Fruit fly (Drosophila melanogaster) whole organism, prepupa: Measurements from ENCODE around the gene slpr.

Source experiments
- Blimp-1 ChIP-seq: fragments of 200-800 bp; sonication (Bioruptor generic); optimal IDR thresholded peaks from 3 replicates; lab custom pipeline; 2017; ENCODE audit warnings: missing biosample characterization, missing genetic modification characterization, mild to moderate bottlenecking, moderate library complexity, missing genetic modification reagents
- CG10631 ChIP-seq: fragments of 200-800 bp; sonication (Bioruptor generic); optimal IDR thresholded peaks from 2 replicates; lab custom pipeline; 2016; ENCODE audit warnings: missing biosample characterization, missing genetic modification characterization
- CG10669 ChIP-seq: fragments of 200-800 bp; sonication (Bioruptor generic); optimal IDR thresholded peaks from 3 replicates; lab custom pipeline; 2018; ENCODE audit warnings: missing biosample characterization, mild to moderate bottlenecking, missing genetic modification characterization, moderate library complexity
- CG11294 ChIP-seq: fragments of 200-800 bp; sonication (Bioruptor generic); IDR thresholded peaks from 2 replicates; pipeline ENCODE4 v1.3.6; 2022; ENCODE audit warnings: missing biosample characterization, missing genetic modification characterization
- CG11762 ChIP-seq: fragments of 200-800 bp; sonication (Bioruptor generic); optimal IDR thresholded peaks from 3 replicates; lab custom pipeline; 2016; ENCODE audit warnings: missing biosample characterization, missing genetic modification characterization; ENCODE audit not compliant: insufficient read depth
- CG11902 ChIP-seq: fragments of 200-800 bp; sonication (Bioruptor generic); optimal IDR thresholded peaks from 3 replicates; lab custom pipeline; 2016; ENCODE audit warnings: missing biosample characterization, missing genetic modification characterization
- CG15336 ChIP-seq: fragments of 200-800 bp; sonication (Bioruptor generic); IDR thresholded peaks from 2 replicates; pipeline ENCODE4 v1.3.6; 2022; ENCODE audit warnings: missing biosample characterization, missing genetic modification characterization
- CG16779 ChIP-seq: fragments of 200-800 bp; sonication (Bioruptor generic); optimal IDR thresholded peaks from 3 replicates; lab custom pipeline; 2017; ENCODE audit warnings: missing biosample characterization, mild to moderate bottlenecking, missing genetic modification characterization
- CG3032 ChIP-seq: fragments of 200-800 bp; optimal IDR thresholded peaks from 2 replicates; lab custom pipeline; 2019; ENCODE audit warnings: missing biosample characterization, mild to moderate bottlenecking, missing genetic modification characterization, moderate library complexity
- CG31627 ChIP-seq: fragments of 200-800 bp; sonication (Bioruptor generic); optimal IDR thresholded peaks from 3 replicates; lab custom pipeline; 2016; ENCODE audit warnings: missing biosample characterization, missing genetic modification characterization
- CG32006 ChIP-seq: fragments of 200-800 bp; sonication (Bioruptor generic); optimal IDR thresholded peaks from 3 replicates; lab custom pipeline; 2017; ENCODE audit warnings: missing biosample characterization, mild to moderate bottlenecking, missing genetic modification characterization
- CG34406 ChIP-seq: fragments of 200-800 bp; sonication (Bioruptor generic); optimal IDR thresholded peaks from 3 replicates; lab custom pipeline; 2016; ENCODE audit warnings: missing biosample characterization, missing genetic modification characterization
- CG3919 ChIP-seq: fragments of 200-800 bp; sonication (Bioruptor generic); optimal IDR thresholded peaks from 3 replicates; lab custom pipeline; 2016; ENCODE audit warnings: missing biosample characterization, missing genetic modification characterization
- CG4318 ChIP-seq: fragments of 200-800 bp; sonication (Bioruptor generic); optimal IDR thresholded peaks from 3 replicates; lab custom pipeline; 2017; ENCODE audit warnings: missing biosample characterization, mild to moderate bottlenecking, missing genetic modification characterization
- CG6163 ChIP-seq: fragments of 200-800 bp; sonication (Bioruptor generic); IDR thresholded peaks from 3 replicates; pipeline ENCODE4 v1.3.6; 2022; ENCODE audit warnings: missing biosample characterization, missing genetic modification characterization
- CG6276 ChIP-seq: fragments of 200-800 bp; sonication (Bioruptor generic); optimal IDR thresholded peaks from 2 replicates; lab custom pipeline; 2017; ENCODE audit warnings: missing biosample characterization, mild to moderate bottlenecking, missing genetic modification characterization
- CG6808 ChIP-seq: fragments of 200-800 bp; sonication (Bioruptor generic); optimal IDR thresholded peaks from 3 replicates; lab custom pipeline; 2017; ENCODE audit warnings: missing biosample characterization, missing genetic modification characterization, mild to moderate bottlenecking, moderate library complexity, missing genetic modification reagents
- CG6854 ChIP-seq: fragments of 200-800 bp; sonication (Bioruptor generic); optimal IDR thresholded peaks from 2 replicates; lab custom pipeline; 2017; ENCODE audit warnings: missing biosample characterization, mild to moderate bottlenecking, missing genetic modification characterization
- CG7368 ChIP-seq: fragments of 200-800 bp; sonication (Bioruptor generic); optimal IDR thresholded peaks from 3 replicates; lab custom pipeline; 2016; ENCODE audit warnings: missing biosample characterization, missing genetic modification characterization
- CG8119 ChIP-seq: fragments of 200-800 bp; sonication (Bioruptor generic); IDR thresholded peaks from 3 replicates; pipeline ENCODE4 v1.3.6; 2022; ENCODE audit warnings: missing biosample characterization, missing genetic modification characterization
- CG8319 ChIP-seq: fragments of 200-800 bp; sonication (Bioruptor generic); optimal IDR thresholded peaks from 3 replicates; lab custom pipeline; 2016; ENCODE audit warnings: missing biosample characterization, missing genetic modification characterization
- CG8632 ChIP-seq: fragments of 200-800 bp; sonication (Bioruptor generic); optimal IDR thresholded peaks from 3 replicates; lab custom pipeline; 2016; ENCODE audit warnings: missing biosample characterization, missing genetic modification characterization
- CG9139 ChIP-seq: fragments of 200-800 bp; sonication (Bioruptor generic); optimal IDR thresholded peaks from 3 replicates; lab custom pipeline; 2017; ENCODE audit warnings: missing biosample characterization, mild to moderate bottlenecking, missing genetic modification characterization
- Eip78C ChIP-seq: fragments of 200-800 bp; sonication (Bioruptor generic); peaks from one replicate; lab custom pipeline; 2016; ENCODE audit warnings: missing biosample characterization, missing genetic modification characterization
- Eip93F ChIP-seq: fragments of 200-800 bp; sonication (Bioruptor generic); optimal IDR thresholded peaks from 2 replicates; lab custom pipeline; 2016; ENCODE audit warnings: missing biosample characterization, mild to moderate bottlenecking, missing genetic modification characterization
- Ets96B ChIP-seq: fragments of 200-800 bp; optimal IDR thresholded peaks from 2 replicates; lab custom pipeline; 2019; ENCODE audit warnings: missing biosample characterization, mild to moderate bottlenecking, missing genetic modification characterization, moderate library complexity
- Hr38 ChIP-seq: sonication (Bioruptor generic); optimal IDR thresholded peaks from 2 replicates; lab custom pipeline; 2016; ENCODE audit warnings: missing biosample characterization, missing genetic modification characterization
- Hr39 ChIP-seq: fragments of 200-800 bp; sonication (Bioruptor generic); optimal IDR thresholded peaks from 2 replicates; lab custom pipeline; 2016; ENCODE audit warnings: missing biosample characterization, missing genetic modification characterization
- Hr4 ChIP-seq: fragments of 200-800 bp; sonication (Bioruptor generic); optimal IDR thresholded peaks from 3 replicates; lab custom pipeline; 2016; ENCODE audit warnings: missing biosample characterization, missing genetic modification characterization
- Lpt ChIP-seq: fragments of 200-800 bp; sonication (Bioruptor generic); optimal IDR thresholded peaks from 3 replicates; lab custom pipeline; 2016; ENCODE audit warnings: missing biosample characterization, missing genetic modification characterization
- Met ChIP-seq: fragments of 200-800 bp; sonication (Bioruptor generic); optimal IDR thresholded peaks from 3 replicates; lab custom pipeline; 2016; ENCODE audit warnings: missing biosample characterization, missing genetic modification characterization
- OdsH ChIP-seq: fragments of 200-800 bp; sonication (Bioruptor generic); optimal IDR thresholded peaks from 3 replicates; lab custom pipeline; 2016; ENCODE audit warnings: missing biosample characterization, missing genetic modification characterization
- Smox ChIP-seq: fragments of 200-800 bp; sonication (Bioruptor generic); optimal IDR thresholded peaks from 3 replicates; lab custom pipeline; 2016; ENCODE audit warnings: missing biosample characterization, missing genetic modification characterization
- Sox14 ChIP-seq: fragments of 200-800 bp; sonication (Bioruptor generic); optimal IDR thresholded peaks from 3 replicates; lab custom pipeline; 2016; ENCODE audit warnings: missing biosample characterization, missing genetic modification characterization
- Sox15 ChIP-seq: fragments of 200-800 bp; sonication (Bioruptor generic); optimal IDR thresholded peaks from 3 replicates; lab custom pipeline; 2016; ENCODE audit warnings: missing biosample characterization, missing genetic modification characterization
- achi ChIP-seq: fragments of 200-800 bp; sonication (Bioruptor generic); optimal IDR thresholded peaks from 3 replicates; lab custom pipeline; 2016; ENCODE audit warnings: missing biosample characterization, missing genetic modification characterization
- acj6 ChIP-seq: fragments of 200-800 bp; sonication (Bioruptor generic); optimal IDR thresholded peaks from 3 replicates; lab custom pipeline; 2016; ENCODE audit warnings: missing biosample characterization, missing genetic modification characterization
- cyc ChIP-seq: fragments of 200-800 bp; sonication (Bioruptor generic); optimal IDR thresholded peaks from 3 replicates; lab custom pipeline; 2016; ENCODE audit warnings: missing biosample characterization, missing genetic modification characterization
- dac ChIP-seq: fragments of 200-800 bp; sonication (Bioruptor generic); optimal IDR thresholded peaks from 2 replicates; lab custom pipeline; 2017; ENCODE audit warnings: missing biosample characterization, mild to moderate bottlenecking, missing genetic modification characterization
- eg ChIP-seq: fragments of 200-800 bp; sonication (Bioruptor generic); IDR thresholded peaks from 3 replicates; pipeline ENCODE4 v1.3.6; 2022; ENCODE audit warnings: missing biosample characterization, missing genetic modification characterization
- fd85E ChIP-seq: fragments of 200-800 bp; sonication (Bioruptor generic); optimal IDR thresholded peaks from 3 replicates; lab custom pipeline; 2016; ENCODE audit warnings: missing biosample characterization, missing genetic modification characterization
- lz ChIP-seq: fragments of 200-800 bp; sonication (Bioruptor generic); optimal IDR thresholded peaks from 3 replicates; lab custom pipeline; 2016; ENCODE audit warnings: missing biosample characterization, missing genetic modification characterization
- net ChIP-seq: fragments of 200-800 bp; sonication (Bioruptor generic); optimal IDR thresholded peaks from 3 replicates; lab custom pipeline; 2016; ENCODE audit warnings: missing biosample characterization, missing genetic modification characterization
- pdm3 ChIP-seq: fragments of 200-800 bp; sonication (Bioruptor generic); optimal IDR thresholded peaks from 3 replicates; lab custom pipeline; 2016; ENCODE audit warnings: missing biosample characterization, missing genetic modification characterization
- salr ChIP-seq, 2 experiments: fragments of 200-800 bp; sonication (Bioruptor generic); optimal IDR thresholded peaks; 3 replicates each; lab custom pipeline; 2016 to 2018; ENCODE audit warnings: missing biosample characterization in 2 of 2, missing genetic modification characterization in 2 of 2, mild to moderate bottlenecking in 1 of 2
- svp ChIP-seq: fragments of 200-800 bp; sonication (Bioruptor generic); peaks from one replicate; lab custom pipeline; 2016; ENCODE audit warnings: missing biosample characterization, missing genetic modification characterization
- topi ChIP-seq: fragments of 200-800 bp; sonication (Bioruptor generic); optimal IDR thresholded peaks from 3 replicates; lab custom pipeline; 2016; ENCODE audit warnings: missing biosample characterization, missing genetic modification characterization

slpr gene

dm6 chrX:8125224-8125649 is 51.7 kb downstream of the slpr start:
- TF ChIP-seq Met (GFP tag; lab: Kevin White, UChicago) (no peak), CG4318 (GFP tag; lab: Kevin White, UChicago) (peak; percentile 60), CG9139 (GFP tag; lab: Kevin White, UChicago) (no peak), OdsH (GFP tag; lab: Kevin White, UChicago) (peak; percentile 37), net (GFP tag; lab: Kevin White, UChicago) (no peak), Eip93F (GFP tag; lab: Kevin White, UChicago) (no peak), CG15336 (GFP tag; lab: Robert Waterston, UW) (peak; percentile 54), Eip78C (GFP tag; lab: Kevin White, UChicago) (peak; percentile 67), Lpt (GFP tag; lab: Kevin White, UChicago) (peak; percentile 5), Sox14 (GFP tag; lab: Kevin White, UChicago) (no peak), CG11902 (GFP tag; lab: Kevin White, UChicago) (no peak), salr (GFP tag; optimal IDR thresholded peaks at IDR 0.05; lab: Kevin White, UChicago) (peak in 1 of 2 experiments; percentile 13), CG6163 (GFP tag; lab: Robert Waterston, UW) (0 out of 3 replicates have a peak, but pooled peaks have one; percentile 21), fd85E (GFP tag; lab: Kevin White, UChicago) (no peak), acj6 (GFP tag; lab: Kevin White, UChicago) (peak; percentile 12), CG8119 (GFP tag; lab: Robert Waterston, UW) (peak; percentile 48; the same call in 2 of the 3 replicates), Blimp-1 (GFP tag; lab: Kevin White, UChicago) (no peak), CG10631 (GFP tag; lab: Kevin White, UChicago) (peak; percentile 23), dac (GFP tag; lab: Kevin White, UChicago) (no peak), CG34406 (no peak), eg (GFP tag; lab: Robert Waterston, UW) (0 out of 3 replicates have a peak, but pooled peaks have one; percentile 27), Hr4 (GFP tag; lab: Kevin White, UChicago) (peak; percentile 6), Ets96B (tag; lab: Kevin White, UChicago) (no peak), svp (GFP tag; lab: Kevin White, UChicago) (no peak), CG11294 (GFP tag; lab: Robert Waterston, UW) (peak; percentile 39; the same call in 1 of the 2 replicates), CG32006 (GFP tag; lab: Kevin White, UChicago) (peak; percentile 81), CG11762 (GFP tag; lab: Kevin White, UChicago) (no peak), CG8632 (no peak), pdm3 (GFP tag; lab: Kevin White, UChicago) (no peak), CG6276 (GFP tag; lab: Kevin White, UChicago) (peak; percentile 47), CG3919 (GFP tag; lab: Kevin White, UChicago) (peak; percentile 3), topi (GFP tag; lab: Kevin White, UChicago) (no peak), achi (GFP tag; lab: Kevin White, UChicago) (peak; percentile 23), Smox (GFP tag; lab: Kevin White, UChicago) (no peak), CG6854 (GFP tag; lab: Kevin White, UChicago) (no peak), CG31627 (GFP tag; lab: Kevin White, UChicago) (no peak), CG8319 (no peak)

DNA sequence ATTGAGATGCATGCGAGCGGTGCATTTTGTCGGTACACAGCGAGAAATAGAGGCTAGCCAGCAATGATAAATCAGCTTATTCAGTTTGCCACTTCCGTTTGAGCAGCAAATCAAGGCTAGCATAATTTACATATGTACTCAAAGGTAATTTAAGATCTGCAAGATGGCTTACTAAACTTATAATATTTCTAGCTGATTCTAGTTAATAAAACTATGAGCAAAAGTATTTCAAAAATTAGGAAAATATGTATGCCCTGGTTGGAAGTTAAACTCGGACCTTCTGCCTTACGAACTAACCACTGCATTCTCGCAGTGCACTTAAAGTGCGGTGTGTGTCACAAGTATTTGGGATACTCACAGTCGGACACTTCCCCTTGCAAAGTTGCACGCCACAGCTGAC is 54.2 kb downstream of the slpr start:
- TF ChIP-seq Hr38 (GFP tag; lab: Kevin White, UChicago) (no peak), Smox (GFP tag; lab: Kevin White, UChicago) (no peak), Hr39 (GFP tag; lab: Kevin White, UChicago) (peak; percentile 6), CG11762 (GFP tag; lab: Kevin White, UChicago) (peak; percentile 20), CG10669 (GFP tag; lab: Kevin White, UChicago) (peak; percentile 40), net (GFP tag; lab: Kevin White, UChicago) (peak; percentile 63), achi (GFP tag; lab: Kevin White, UChicago) (peak; percentile 34), CG16779 (tag; lab: Kevin White, UChicago) (no peak), fd85E (GFP tag; lab: Kevin White, UChicago) (no peak), topi (GFP tag; lab: Kevin White, UChicago) (peak; percentile 15), CG6808 (GFP tag; lab: Kevin White, UChicago) (peak; percentile 48), eg (GFP tag; lab: Robert Waterston, UW) (peak; percentile 62), CG7368 (GFP tag; lab: Kevin White, UChicago) (peak; percentile 22), cyc (GFP tag; lab: Kevin White, UChicago) (no peak), CG15336 (GFP tag; lab: Robert Waterston, UW) (peak; percentile 76), Sox14 (GFP tag; lab: Kevin White, UChicago) (peak; percentile 28), CG9139 (GFP tag; lab: Kevin White, UChicago) (no peak), OdsH (GFP tag; lab: Kevin White, UChicago) (peak; percentile 41), CG6854 (GFP tag; lab: Kevin White, UChicago) (no peak), pdm3 (GFP tag; lab: Kevin White, UChicago) (peak; percentile 56), Met (GFP tag; lab: Kevin White, UChicago) (no peak), CG11902 (GFP tag; lab: Kevin White, UChicago) (peak; percentile 5), CG31627 (GFP tag; lab: Kevin White, UChicago) (no peak), CG3919 (GFP tag; lab: Kevin White, UChicago) (peak; percentile 53), lz (no peak), Sox15 (peak; percentile 0), Blimp-1 (GFP tag; lab: Kevin White, UChicago) (no peak), CG4318 (GFP tag; lab: Kevin White, UChicago) (peak; percentile 57), CG6163 (GFP tag; lab: Robert Waterston, UW) (peak; percentile 66; the same call in 2 of the 3 replicates), CG3032 (peak; percentile 46)
